Worm (Caenorhabditis elegans) whole organism, L1 larva: ENCODE data around the gene rom-1.
A peak's percentile ranks its signal among the peaks of the same experiment; 100 is the strongest.

ENCODE experiments used
- F16B12.6 ChIP-seq: fragments of 150-350 bp; optimal IDR thresholded peaks from 2 replicates; lab custom pipeline; 2014; ENCODE audit warnings: missing biosample characterization, missing genetic modification characterization
- aha-1 ChIP-seq: fragments of 150-350 bp; optimal IDR thresholded peaks from 2 replicates; lab custom pipeline; 2014; ENCODE audit warnings: missing biosample characterization, missing genetic modification characterization
- alr-1 ChIP-seq: fragments of 200-800 bp; sonication (Bioruptor generic); optimal IDR thresholded peaks from 2 replicates; lab custom pipeline; 2018; ENCODE audit warnings: borderline replicate concordance, mild to moderate bottlenecking, missing genetic modification characterization, missing compliant biosample characterization
- aly-2 ChIP-seq: fragments of 150-350 bp; optimal IDR thresholded peaks from 2 replicates; lab custom pipeline; 2014; ENCODE audit warnings: missing biosample characterization, missing genetic modification characterization
- ama-1 ChIP-seq: fragments of 150-350 bp; optimal IDR thresholded peaks from 2 replicates; lab custom pipeline; 2014
- blmp-1 ChIP-seq: fragments of 150-350 bp; optimal IDR thresholded peaks from 2 replicates; lab custom pipeline; 2014; ENCODE audit warnings: missing biosample characterization, missing genetic modification characterization
- ceh-63 ChIP-seq: fragments of 200-800 bp; sonication (Bioruptor generic); optimal IDR thresholded peaks from 2 replicates; lab custom pipeline; 2018; ENCODE audit warnings: mild to moderate bottlenecking, missing genetic modification characterization, missing compliant biosample characterization
- ceh-82 ChIP-seq, 3 experiments: fragments of 150-350 bp in 1 of 3; sonication (generic microtip) in 2 of 3; optimal IDR thresholded peaks; 2 replicates each; lab custom pipeline; 2014 to 2017; ENCODE audit warnings: missing biosample characterization in 3 of 3, missing genetic modification characterization in 3 of 3
- dpl-1 ChIP-seq, 3 experiments: fragments of 150-350 bp in 2 of 3; sonication (generic microtip) in 1 of 3; optimal IDR thresholded peaks; 2 replicates each; lab custom pipeline; 2014 to 2017; ENCODE audit warnings: missing biosample characterization in 3 of 3, missing genetic modification characterization in 3 of 3, missing genetic modification reagents in 3 of 3
- efl-1 ChIP-seq, 4 experiments: fragments of 150-350 bp; optimal IDR thresholded peaks in 3 of 4; peaks in 1 of 4; 1 replicate in 1 of 4; 2 replicates in 3 of 4; lab custom pipeline; 2014; ENCODE audit warnings: missing biosample characterization in 2 of 4, missing genetic modification characterization in 2 of 4, missing genetic modification reagents in 2 of 4
- efl-3 ChIP-seq: fragments of 200-800 bp; sonication (Bioruptor generic); optimal IDR thresholded peaks from 2 replicates; lab custom pipeline; 2018; ENCODE audit warnings: mild to moderate bottlenecking, missing genetic modification characterization, missing compliant biosample characterization
- egl-13 ChIP-seq: sonication (generic microtip); optimal IDR thresholded peaks from 2 replicates; lab custom pipeline; 2016; ENCODE audit warnings: missing genotype, missing genetic modification reagents, missing genetic modification characterization, missing compliant biosample characterization
- egl-27 ChIP-seq, 2 experiments: fragments of 150-350 bp in 1 of 2; sonication (generic microtip); optimal IDR thresholded peaks; 3 replicates each; lab custom pipeline; 2017 to 2018; ENCODE audit warnings: missing biosample characterization in 2 of 2, missing genetic modification characterization in 2 of 2, missing genetic modification reagents in 2 of 2
- elt-2 ChIP-seq: sonication (generic microtip); optimal IDR thresholded peaks from 2 replicates; lab custom pipeline; 2016; ENCODE audit warnings: missing genetic modification characterization, mild to moderate bottlenecking, inconsistent platforms, missing compliant biosample characterization, missing genetic modification reagents
- elt-3 ChIP-seq, 6 experiments: fragments of 150-350 bp in 1 of 6; sonication (generic microtip); optimal IDR thresholded peaks; 2 replicates each; lab custom pipeline; 2017 to 2018; ENCODE audit warnings: missing biosample characterization in 6 of 6, missing genetic modification characterization in 6 of 6, inconsistent platforms in 1 of 6
- fkh-10 ChIP-seq: sonication (generic microtip); optimal IDR thresholded peaks from 2 replicates; lab custom pipeline; 2017; ENCODE audit warnings: missing biosample characterization, missing genetic modification reagents, missing genetic modification characterization
- fkh-8 ChIP-seq: sonication (generic microtip); optimal IDR thresholded peaks from 2 replicates; lab custom pipeline; 2016; ENCODE audit warnings: mild to moderate bottlenecking, missing genetic modification characterization, missing compliant biosample characterization
- fos-1 ChIP-seq: fragments of 150-350 bp; optimal IDR thresholded peaks from 2 replicates; lab custom pipeline; 2014; ENCODE audit warnings: missing biosample characterization, missing genetic modification characterization
- isw-1 ChIP-seq: fragments of 200-800 bp; sonication (Bioruptor generic); IDR thresholded peaks from 2 replicates; pipeline ENCODE4 v1.3.6; 2022; ENCODE audit warnings: missing genetic modification characterization, missing compliant biosample characterization
- jun-1 ChIP-seq: fragments of 150-350 bp; optimal IDR thresholded peaks from 2 replicates; lab custom pipeline; 2014; ENCODE audit warnings: missing biosample characterization, missing genetic modification reagents, missing genetic modification characterization
- lin-13 ChIP-seq: fragments of 150-350 bp; optimal IDR thresholded peaks from 2 replicates; lab custom pipeline; 2014; ENCODE audit warnings: missing biosample characterization, missing genetic modification reagents, missing genetic modification characterization
- lin-39 ChIP-seq: fragments of 150-350 bp; optimal IDR thresholded peaks from 2 replicates; lab custom pipeline; 2014; ENCODE audit warnings: missing biosample characterization, missing genetic modification reagents, missing genetic modification characterization
- lir-3 ChIP-seq: sonication (generic microtip); optimal IDR thresholded peaks from 2 replicates; lab custom pipeline; 2016; ENCODE audit warnings: mild to moderate bottlenecking, missing genetic modification characterization, moderate library complexity, missing compliant biosample characterization; ENCODE audit not compliant: poor library complexity
- lsy-2 ChIP-seq, 2 experiments: fragments of 150-350 bp; optimal IDR thresholded peaks; 2 replicates each; lab custom pipeline; 2014; ENCODE audit warnings: missing biosample characterization in 2 of 2, missing genetic modification characterization in 2 of 2
- mdl-1 ChIP-seq, 2 experiments: fragments of 150-350 bp; optimal IDR thresholded peaks; 2 replicates each; lab custom pipeline; 2014 to 2017; ENCODE audit warnings: missing biosample characterization in 2 of 2, missing genetic modification characterization in 2 of 2, inconsistent platforms in 1 of 2
- nhr-11 ChIP-seq: fragments of 150-350 bp; optimal IDR thresholded peaks from 2 replicates; lab custom pipeline; 2014; ENCODE audit warnings: missing biosample characterization, missing genetic modification characterization
- nhr-237 ChIP-seq: fragments of 150-350 bp; optimal IDR thresholded peaks from 2 replicates; lab custom pipeline; 2014; ENCODE audit warnings: missing biosample characterization, missing genetic modification characterization
- nhr-28 ChIP-seq: fragments of 150-350 bp; optimal IDR thresholded peaks from 2 replicates; lab custom pipeline; 2014; ENCODE audit warnings: missing biosample characterization, missing genetic modification characterization
- nhr-77 ChIP-seq: fragments of 150-350 bp; optimal IDR thresholded peaks from 2 replicates; lab custom pipeline; 2014; ENCODE audit warnings: missing biosample characterization, missing genetic modification characterization
- pag-3 ChIP-seq: sonication (generic microtip); optimal IDR thresholded peaks from 2 replicates; lab custom pipeline; 2017; ENCODE audit warnings: missing genetic modification characterization, mild to moderate bottlenecking, missing compliant biosample characterization, antibody characterized with exemption, borderline replicate concordance; ENCODE audit not compliant: insufficient read depth
- pax-3 ChIP-seq: fragments of 200-800 bp; sonication (Bioruptor generic); optimal IDR thresholded peaks from 2 replicates; lab custom pipeline; 2018; ENCODE audit warnings: mild to moderate bottlenecking, missing genetic modification characterization, moderate library complexity, missing compliant biosample characterization
- pqm-1 ChIP-seq: sonication (generic microtip); optimal IDR thresholded peaks from 3 replicates; lab custom pipeline; 2017; ENCODE audit warnings: missing biosample characterization, missing genetic modification characterization
- rnt-1 ChIP-seq: sonication (generic microtip); optimal IDR thresholded peaks from 2 replicates; lab custom pipeline; 2016; ENCODE audit warnings: mild to moderate bottlenecking, missing genetic modification characterization, moderate library complexity, missing compliant biosample characterization
- skn-1 ChIP-seq: fragments of 150-350 bp; optimal IDR thresholded peaks from 2 replicates; lab custom pipeline; 2014; ENCODE audit warnings: missing biosample characterization, missing genetic modification characterization
- snpc-4 ChIP-seq: fragments of 150-350 bp; optimal IDR thresholded peaks from 2 replicates; lab custom pipeline; 2014; ENCODE audit warnings: missing biosample characterization, missing genetic modification characterization
- snu-23 ChIP-seq: sonication (generic microtip); optimal IDR thresholded peaks from 2 replicates; lab custom pipeline; 2016; ENCODE audit warnings: missing genetic modification characterization, missing compliant biosample characterization
- swsn-7 ChIP-seq: sonication (generic microtip); optimal IDR thresholded peaks from 2 replicates; lab custom pipeline; 2016; ENCODE audit warnings: missing genetic modification characterization, missing compliant biosample characterization
- unc-130 ChIP-seq: fragments of 150-350 bp; optimal IDR thresholded peaks from 2 replicates; lab custom pipeline; 2017; ENCODE audit warnings: missing biosample characterization, missing genetic modification characterization, inconsistent platforms
- unc-30 ChIP-seq: sonication (generic microtip); optimal IDR thresholded peaks from 2 replicates; lab custom pipeline; 2017; ENCODE audit warnings: missing biosample characterization, missing genetic modification characterization
- unc-62 ChIP-seq: fragments of 150-350 bp; optimal IDR thresholded peaks from 2 replicates; lab custom pipeline; 2014; ENCODE audit warnings: missing biosample characterization, missing genetic modification reagents, missing genetic modification characterization
- unc-86 ChIP-seq: sonication (generic microtip); optimal IDR thresholded peaks from 2 replicates; lab custom pipeline; 2016; ENCODE audit warnings: missing genetic modification characterization, missing compliant biosample characterization
- unc-98 ChIP-seq: fragments of 200-800 bp; sonication (Bioruptor generic); IDR thresholded peaks from 2 replicates; pipeline ENCODE4 v1.3.6; 2022; ENCODE audit warnings: missing genetic modification characterization, missing compliant biosample characterization
- xbp-1 ChIP-seq: sonication (generic microtip); optimal IDR thresholded peaks from 2 replicates; lab custom pipeline; 2016; ENCODE audit warnings: missing genetic modification characterization, missing compliant biosample characterization
- zag-1 ChIP-seq: fragments of 150-350 bp; optimal IDR thresholded peaks from 2 replicates; lab custom pipeline; 2014; ENCODE audit warnings: missing biosample characterization, missing genetic modification characterization
- zip-4 ChIP-seq: fragments of 200-800 bp; sonication (Bioruptor generic); optimal IDR thresholded peaks from 2 replicates; lab custom pipeline; 2018; ENCODE audit warnings: mild to moderate bottlenecking, missing genetic modification characterization, moderate library complexity, missing compliant biosample characterization
- ztf-4 ChIP-seq: fragments of 150-350 bp; optimal IDR thresholded peaks from 2 replicates; lab custom pipeline; 2014; ENCODE audit warnings: missing biosample characterization, missing genetic modification characterization

rom-1 gene

ce11 chrIII:4899728-4900127 lies 7.3 kb upstream of the rom-1 start (continued):
- TF ChIP-seq nhr-28 (tag; lab: Kevin White, UChicago) (no peak), pax-3 (peak; percentile 100), blmp-1 (tag; lab: Kevin White, UChicago) (peak; percentile 100), elt-2 (peak; percentile 99), elt-3 (tag; optimal IDR thresholded peaks at IDR 0.05; lab: Kevin White, UChicago) (peak in 5 of 6 experiments; percentile 68 to 98 (median 97)), pqm-1 (peak; percentile 95), swsn-7 (tag; lab: Kevin White, UChicago) (peak; percentile 100), skn-1 (tag; lab: Kevin White, UChicago) (peak; percentile 95), egl-13 (peak; percentile 100), efl-1 (optimal IDR thresholded peaks at IDR 0.05; lab: Kevin White, UChicago) (peak; percentile 96 to 97), efl-1 (GFP tag; optimal IDR thresholded peaks at IDR 0.05 in 1 of 2; lab: Kevin White, UChicago) (peak; percentile 85 to 99), mdl-1 (tag; optimal IDR thresholded peaks at IDR 0.05; lab: Kevin White, UChicago) (peak; percentile 45 to 99), ama-1 (lab: Kevin White, UChicago) (no peak), unc-98 (peak; percentile 80), snpc-4 (peak; percentile 84), pag-3 (peak; percentile 80), nhr-77 (peak; percentile 99), lin-13 (GFP tag; lab: Kevin White, UChicago) (peak; percentile 100), dpl-1 (GFP tag; optimal IDR thresholded peaks at IDR 0.05; lab: Kevin White, UChicago) (peak; percentile 89 to 91 (median 89)), isw-1 (peak; percentile 98), unc-130 (tag; lab: Kevin White, UChicago) (peak; percentile 97), nhr-11 (peak; percentile 94), rnt-1 (tag; lab: Kevin White, UChicago) (peak; percentile 98), unc-86 (tag; lab: Kevin White, UChicago) (peak; percentile 100), F16B12.6 (peak; percentile 68), efl-3 (GFP tag; lab: Kevin White, UChicago) (peak; percentile 95), lin-39 (tag; lab: Kevin White, UChicago) (peak; percentile 93), ceh-63 (peak; percentile 92), fkh-8 (tag; lab: Kevin White, UChicago) (peak; percentile 100), jun-1 (peak; percentile 99), nhr-237 (peak; percentile 95), egl-27 (tag; optimal IDR thresholded peaks at IDR 0.05; lab: Kevin White, UChicago) (peak; percentile 83 to 96), zag-1 (tag; lab: Kevin White, UChicago) (peak; percentile 30), xbp-1 (tag; lab: Kevin White, UChicago) (peak; percentile 99), fkh-10 (GFP tag; lab: Kevin White, UChicago) (peak; percentile 99), fos-1 (peak; percentile 97), zip-4 (GFP tag; lab: Kevin White, UChicago) (peak; percentile 96), unc-62 (GFP tag; lab: Kevin White, UChicago) (no peak), lir-3 (tag; lab: Kevin White, UChicago) (peak; percentile 98), ztf-4 (tag; lab: Kevin White, UChicago) (peak; percentile 99), ceh-82 (tag; optimal IDR thresholded peaks at IDR 0.05; lab: Kevin White, UChicago) (peak; percentile 95 to 98 (median 97)), snu-23 (GFP tag; lab: Kevin White, UChicago) (peak; percentile 100), alr-1 (tag; lab: Kevin White, UChicago) (no peak), unc-30 (tag; lab: Kevin White, UChicago) (no peak), lsy-2 (tag; optimal IDR thresholded peaks at IDR 0.05; lab: Kevin White, UChicago) (peak; percentile 97), aly-2 (tag; lab: Kevin White, UChicago) (peak; percentile 90), aha-1 (peak; percentile 95)
- TF ChIP-seq, all 84 proteins: peak for 74
